Fruit fly (Drosophila melanogaster): ENCODE measurements around the gene CG6333.

CG6333 gene

dm6 chr3L:17465804-17466203, 20.2 kb downstream of the CG6333 start, which contains the start of gene QIL1 (continued):
- TF ChIP-seq chinmo (GFP tag; IDR thresholded peaks at IDR 0.05; ENCODE audit: partially characterized antibody) (no peak), Hmx (GFP tag; optimal IDR thresholded peaks at IDR 0.05) (no peak), sim (GFP tag; IDR thresholded peaks at IDR 0.05) (no peak), ro (GFP tag; IDR thresholded peaks at IDR 0.05) (no peak), CG7271 (tag; optimal IDR thresholded peaks at IDR 0.05) (no peak), ERR (GFP tag; optimal IDR thresholded peaks at IDR 0.05) (no peak), CG9932 (GFP tag; IDR thresholded peaks at IDR 0.05) (no peak; the same call in 1 of the 2 replicates), trh (GFP tag; optimal IDR thresholded peaks at IDR 0.05) (no peak), Chrac-16 (GFP tag; optimal IDR thresholded peaks at IDR 0.05) (no peak), CG14014 (GFP tag; IDR thresholded peaks at IDR 0.05) (no peak), pros (GFP tag; optimal IDR thresholded peaks at IDR 0.05) (no peak), emc (GFP tag; optimal IDR thresholded peaks at IDR 0.05) (no peak), tin (GFP tag; optimal IDR thresholded peaks at IDR 0.05) (no peak), CG10959 (GFP tag; IDR thresholded peaks at IDR 0.05) (no peak), E2f1 (GFP tag; IDR thresholded peaks at IDR 0.05) (no peak), CG1602 (GFP tag; optimal IDR thresholded peaks at IDR 0.05) (no peak), CG4707 (GFP tag; optimal IDR thresholded peaks at IDR 0.05) (no peak), luna (GFP tag; optimal IDR thresholded peaks at IDR 0.05) (no peak), CG17829 (tag; optimal IDR thresholded peaks at IDR 0.05) (peak; percentile 30), CG11247 (GFP tag; IDR thresholded peaks at IDR 0.05) (no peak), CG42726 (GFP tag; IDR thresholded peaks at IDR 0.05; ENCODE audit: partially characterized antibody) (no peak), Adf1 (GFP tag; IDR thresholded peaks at IDR 0.05) (no peak), sens (GFP tag) (peak; percentile 67), CG2889 (GFP tag; IDR thresholded peaks at IDR 0.05) (no peak), sqz (GFP tag; optimal IDR thresholded peaks at IDR 0.05) (no peak), CG33557 (GFP tag; optimal IDR thresholded peaks at IDR 0.05) (no peak), nom (GFP tag; optimal IDR thresholded peaks at IDR 0.05) (no peak), zfh1 (GFP tag; IDR thresholded peaks at IDR 0.05) (no peak), Neu2 (GFP tag; optimal IDR thresholded peaks at IDR 0.05; ENCODE audit: borderline replicate concordance) (no peak), CG8765 (GFP tag; IDR thresholded peaks at IDR 0.05) (no peak), gsb-n (tag; optimal IDR thresholded peaks at IDR 0.05) (no peak), HmgD (GFP tag; optimal IDR thresholded peaks at IDR 0.05) (no peak), CG13123 (GFP tag; optimal IDR thresholded peaks at IDR 0.05) (no peak), seq (GFP tag; IDR thresholded peaks at IDR 0.05) (no peak), CG5953 (GFP tag; IDR thresholded peaks at IDR 0.05) (no peak), CG10462 (GFP tag; optimal IDR thresholded peaks at IDR 0.05) (no peak), al (GFP tag; IDR thresholded peaks at IDR 0.05) (no peak), CG6765 (GFP tag; optimal IDR thresholded peaks at IDR 0.05) (no peak), CTCF (GFP tag; optimal IDR thresholded peaks at IDR 0.05) (peak; percentile 61), Hmr (GFP tag; optimal IDR thresholded peaks at IDR 0.05) (peak; percentile 43), ftz-f1 (GFP tag; optimal IDR thresholded peaks at IDR 0.05) (no peak), ase (GFP tag; IDR thresholded peaks at IDR 0.05) (no peak), sens-2 (GFP tag; IDR thresholded peaks at IDR 0.05) (no peak), CG17802 (tag; optimal IDR thresholded peaks at IDR 0.05) (no peak), CG3838 (GFP tag; optimal IDR thresholded peaks at IDR 0.05) (no peak), CG7372 (GFP tag; IDR thresholded peaks at IDR 0.05) (no peak), CG15601 (tag; optimal IDR thresholded peaks at IDR 0.05) (peak; percentile 35), schlank (tag; optimal IDR thresholded peaks at IDR 0.05) (no peak), Ptx1 (GFP tag; IDR thresholded peaks at IDR 0.05) (no peak), CG7839 (tag; optimal IDR thresholded peaks at IDR 0.05) (no peak), bbx (GFP tag; IDR thresholded peaks at IDR 0.05; ENCODE audit: partially characterized antibody) (no peak; the same call in 1 of the 2 replicates), Awh (GFP tag; IDR thresholded peaks at IDR 0.05) (no peak), ttk (GFP tag; IDR thresholded peaks at IDR 0.05) (no peak), CG30431 (GFP tag; optimal IDR thresholded peaks at IDR 0.05) (no peak)

All from whole organism, embryonic.